Fruit fly (Drosophila melanogaster) whole organism, embryonic: ENCODE measurements around the gene Cyp1.

Source experiments
- Abd-B ChIP-seq: fragments of 200-800 bp; sonication (Bioruptor generic); optimal IDR thresholded peaks from 2 replicates; lab custom pipeline; 2018; ENCODE audit warnings: missing biosample characterization, mild to moderate bottlenecking, missing genetic modification characterization, moderate library complexity
- Bdp1 ChIP-seq: fragments of 200-800 bp; sonication (Bioruptor generic); optimal IDR thresholded peaks from 3 replicates; lab custom pipeline; 2016; ENCODE audit warnings: missing biosample characterization, missing genetic modification characterization
- CG11504 ChIP-seq: fragments of 200-800 bp; sonication (Bioruptor generic); optimal IDR thresholded peaks from 3 replicates; lab custom pipeline; 2019; ENCODE audit warnings: missing biosample characterization, mild to moderate bottlenecking, missing genetic modification characterization, moderate library complexity
- CG12659 ChIP-seq: fragments of 200-800 bp; sonication (Bioruptor generic); optimal IDR thresholded peaks from 3 replicates; lab custom pipeline; 2017; ENCODE audit warnings: mild to moderate bottlenecking, missing biosample characterization, missing genetic modification reagents, missing genetic modification characterization
- CG13287 ChIP-seq: fragments of 200-800 bp; sonication (Bioruptor generic); IDR thresholded peaks from 2 replicates; pipeline ENCODE4 v1.3.6; 2022; ENCODE audit warnings: missing biosample characterization, missing genetic modification characterization; ENCODE audit not compliant: partially characterized antibody
- CG15696 ChIP-seq: fragments of 200-800 bp; sonication (Bioruptor generic); optimal IDR thresholded peaks from 2 replicates; lab custom pipeline; 2019; ENCODE audit warnings: missing biosample characterization, mild to moderate bottlenecking, missing genetic modification characterization, moderate library complexity
- CG17612 ChIP-seq: fragments of 200-800 bp; sonication (Bioruptor generic); IDR thresholded peaks from 2 replicates; pipeline ENCODE4 v1.3.6; 2022; ENCODE audit warnings: missing biosample characterization, missing genetic modification characterization
- CG2678 ChIP-seq: fragments of 200-800 bp; sonication (Bioruptor generic); optimal IDR thresholded peaks from 3 replicates; lab custom pipeline; 2019; ENCODE audit warnings: missing biosample characterization, mild to moderate bottlenecking, missing genetic modification characterization, moderate library complexity
- CG3847 ChIP-seq: fragments of 200-800 bp; sonication (Bioruptor generic); IDR thresholded peaks from 2 replicates; pipeline ENCODE4 v1.3.6; 2022; ENCODE audit warnings: missing biosample characterization, missing genetic modification characterization
- CG4328 ChIP-seq: fragments of 200-800 bp; sonication (Bioruptor generic); optimal IDR thresholded peaks from 3 replicates; lab custom pipeline; 2017; ENCODE audit warnings: missing biosample characterization, missing genetic modification reagents, missing genetic modification characterization
- CG7928 ChIP-seq: fragments of 200-800 bp; sonication (Bioruptor generic); optimal IDR thresholded peaks from 2 replicates; lab custom pipeline; 2017; ENCODE audit warnings: missing biosample characterization, mild to moderate bottlenecking, missing genetic modification characterization
- CG8290 ChIP-seq, 3 experiments: fragments of 200-800 bp; sonication (Bioruptor generic); optimal IDR thresholded peaks; 2 replicates each; lab custom pipeline; 2016 to 2019; ENCODE audit warnings: missing biosample characterization in 3 of 3, missing genetic modification characterization in 3 of 3, mild to moderate bottlenecking in 2 of 3, moderate library complexity in 1 of 3
- CG8478 ChIP-seq: fragments of >200 bp; optimal IDR thresholded peaks from 2 replicates; lab custom pipeline; 2018
- CG8924 ChIP-seq: fragments of 200-800 bp; optimal IDR thresholded peaks from 3 replicates; lab custom pipeline; 2019; ENCODE audit warnings: missing biosample characterization, mild to moderate bottlenecking, missing genetic modification characterization, moderate library complexity
- CG9609 ChIP-seq: fragments of 200-800 bp; sonication (Bioruptor generic); optimal IDR thresholded peaks from 3 replicates; lab custom pipeline; 2016; ENCODE audit warnings: missing biosample characterization, missing genetic modification characterization
- CG9797 ChIP-seq: fragments of 200-800 bp; sonication (Bioruptor generic); optimal IDR thresholded peaks from 3 replicates; lab custom pipeline; 2018; ENCODE audit warnings: missing biosample characterization, mild to moderate bottlenecking, missing genetic modification characterization
- D19B ChIP-seq: fragments of 200-800 bp; sonication (Bioruptor generic); optimal IDR thresholded peaks from 2 replicates; lab custom pipeline; 2017; ENCODE audit warnings: missing biosample characterization, mild to moderate bottlenecking, missing genetic modification characterization
- Dek ChIP-seq: fragments of 200-800 bp; sonication (Bioruptor generic); optimal IDR thresholded peaks from 3 replicates; lab custom pipeline; 2019; ENCODE audit warnings: missing biosample characterization, mild to moderate bottlenecking, missing genetic modification characterization, moderate library complexity
- Doc2 ChIP-seq: fragments of 200-800 bp; sonication (Bioruptor generic); IDR thresholded peaks from 2 replicates; pipeline ENCODE4 v1.3.6; 2022; ENCODE audit warnings: missing biosample characterization, missing genetic modification characterization
- Dref ChIP-seq: fragments of 200-800 bp; sonication (Bioruptor generic); IDR thresholded peaks from 2 replicates; pipeline ENCODE4 v1.3.6; 2022; ENCODE audit warnings: missing biosample characterization, missing genetic modification characterization
- ERR ChIP-seq: fragments of 200-800 bp; sonication (Bioruptor generic); optimal IDR thresholded peaks from 2 replicates; lab custom pipeline; 2016; ENCODE audit warnings: missing biosample characterization, missing genetic modification characterization
- HLH54F ChIP-seq: fragments of 200-800 bp; sonication (Bioruptor generic); optimal IDR thresholded peaks from 3 replicates; lab custom pipeline; 2016; ENCODE audit warnings: missing biosample characterization, missing genetic modification characterization
- Jarid2 ChIP-seq: fragments of 200-800 bp; sonication (Bioruptor generic); optimal IDR thresholded peaks from 3 replicates; lab custom pipeline; 2017; ENCODE audit warnings: mild to moderate bottlenecking, missing biosample characterization, missing genetic modification reagents, missing genetic modification characterization
- NC2α ChIP-seq: fragments of 200-800 bp; sonication (Bioruptor generic); optimal IDR thresholded peaks from 2 replicates; lab custom pipeline; 2016; ENCODE audit warnings: missing biosample characterization, missing genetic modification characterization
- PHDP ChIP-seq: fragments of 200-800 bp; sonication (Bioruptor generic); optimal IDR thresholded peaks from 3 replicates; lab custom pipeline; 2018; ENCODE audit warnings: missing biosample characterization, mild to moderate bottlenecking, missing genetic modification characterization, moderate library complexity
- Ptx1 ChIP-seq: fragments of 200-800 bp; sonication (Bioruptor generic); IDR thresholded peaks from 2 replicates; pipeline ENCODE4 v1.3.6; 2022; ENCODE audit warnings: missing biosample characterization, missing genetic modification characterization
- Ravus ChIP-seq: fragments of 200-800 bp; sonication (Bioruptor generic); IDR thresholded peaks from 2 replicates; pipeline ENCODE4 v1.3.6; 2022; ENCODE audit warnings: missing biosample characterization, missing genetic modification characterization
- Six4 ChIP-seq: fragments of 200-800 bp; sonication (Bioruptor generic); optimal IDR thresholded peaks from 2 replicates; lab custom pipeline; 2016; ENCODE audit warnings: missing biosample characterization, missing genetic modification characterization
- Xbp1 ChIP-seq: fragments of 200-800 bp; sonication (Bioruptor generic); optimal IDR thresholded peaks from 3 replicates; lab custom pipeline; 2016; ENCODE audit warnings: missing biosample characterization, mild to moderate bottlenecking, missing genetic modification characterization
- ac ChIP-seq: fragments of 200-800 bp; sonication (Bioruptor generic); optimal IDR thresholded peaks from 3 replicates; lab custom pipeline; 2017; ENCODE audit warnings: missing biosample characterization, mild to moderate bottlenecking, missing genetic modification characterization
- ato ChIP-seq: fragments of 200-800 bp; sonication (Bioruptor generic); IDR thresholded peaks from 2 replicates; pipeline ENCODE4 v1.3.6; 2022; ENCODE audit warnings: missing biosample characterization, missing genetic modification characterization; ENCODE audit not compliant: partially characterized antibody
- croc ChIP-seq: fragments of 200-800 bp; sonication (Bioruptor generic); conservative IDR thresholded peaks from 3 replicates; pipeline ENCODE4 v1.3.6; 2022; ENCODE audit warnings: missing biosample characterization, missing genetic modification characterization
- dm ChIP-seq: fragments of 200-800 bp; sonication (Bioruptor generic); optimal IDR thresholded peaks from 3 replicates; lab custom pipeline; 2016; ENCODE audit warnings: missing biosample characterization, missing genetic modification characterization
- dpn ChIP-seq, 2 experiments: fragments of 200-800 bp; sonication (Bioruptor generic); optimal IDR thresholded peaks; 3 replicates each; lab custom pipeline; 2016; ENCODE audit warnings: missing biosample characterization in 2 of 2, missing genetic modification characterization in 2 of 2
- emc ChIP-seq: fragments of 200-800 bp; sonication (Bioruptor generic); optimal IDR thresholded peaks from 2 replicates; lab custom pipeline; 2016; ENCODE audit warnings: missing biosample characterization, missing genetic modification characterization
- ftz-f1 ChIP-seq: fragments of 200-800 bp; sonication (Bioruptor generic); optimal IDR thresholded peaks from 2 replicates; lab custom pipeline; 2016; ENCODE audit warnings: missing biosample characterization, missing genetic modification characterization
- gcm ChIP-seq: fragments of 200-800 bp; sonication (Bioruptor generic); optimal IDR thresholded peaks from 2 replicates; lab custom pipeline; 2019; ENCODE audit warnings: missing biosample characterization, mild to moderate bottlenecking, missing genetic modification characterization, moderate library complexity
- gsb-n ChIP-seq: fragments of 200-800 bp; sonication (Bioruptor generic); optimal IDR thresholded peaks from 3 replicates; lab custom pipeline; 2018; ENCODE audit warnings: missing biosample characterization, mild to moderate bottlenecking, missing genetic modification characterization
- hb ChIP-seq: fragments of 200-800 bp; sonication (Bioruptor generic); IDR thresholded peaks from 3 replicates; pipeline ENCODE4 v1.3.6; 2022; ENCODE audit warnings: missing biosample characterization, missing genetic modification characterization; ENCODE audit not compliant: partially characterized antibody
- lilli ChIP-seq: fragments of 200-800 bp; sonication (Bioruptor generic); optimal IDR thresholded peaks from 3 replicates; lab custom pipeline; 2016; ENCODE audit warnings: missing biosample characterization, missing genetic modification characterization
- mirr ChIP-seq: fragments of 200-800 bp; sonication (Bioruptor generic); optimal IDR thresholded peaks from 3 replicates; lab custom pipeline; 2018; ENCODE audit warnings: missing biosample characterization, mild to moderate bottlenecking, missing genetic modification characterization
- nom ChIP-seq: fragments of 200-800 bp; sonication (Bioruptor generic); optimal IDR thresholded peaks from 2 replicates; lab custom pipeline; 2017; ENCODE audit warnings: missing biosample characterization, missing genetic modification characterization, mild to moderate bottlenecking, moderate library complexity, missing genetic modification reagents
- oc ChIP-seq: fragments of 200-800 bp; sonication (Bioruptor generic); optimal IDR thresholded peaks from 2 replicates; lab custom pipeline; 2018; ENCODE audit warnings: missing biosample characterization, mild to moderate bottlenecking, missing genetic modification characterization, moderate library complexity
- onecut ChIP-seq: fragments of 200-800 bp; sonication (Bioruptor generic); IDR thresholded peaks from 2 replicates; pipeline ENCODE4 v1.3.6; 2022; ENCODE audit warnings: missing biosample characterization, missing genetic modification characterization
- run ChIP-seq: fragments of 200-800 bp; sonication (Bioruptor generic); optimal IDR thresholded peaks from 3 replicates; lab custom pipeline; 2018; ENCODE audit warnings: missing biosample characterization, mild to moderate bottlenecking, missing genetic modification characterization
- sqz ChIP-seq: fragments of 200-800 bp; sonication (Bioruptor generic); optimal IDR thresholded peaks from 3 replicates; lab custom pipeline; 2018; ENCODE audit warnings: missing biosample characterization, mild to moderate bottlenecking, missing genetic modification characterization
- tna ChIP-seq: fragments of 200-800 bp; sonication (Bioruptor generic); IDR thresholded peaks from 2 replicates; pipeline ENCODE4 v1.3.6; 2022; ENCODE audit warnings: missing biosample characterization, missing genetic modification characterization; ENCODE audit not compliant: partially characterized antibody
- usp ChIP-seq: fragments of >200 bp; optimal IDR thresholded peaks from 2 replicates; lab custom pipeline; 2017; ENCODE audit warnings: missing biosample characterization, missing genetic modification characterization
- yki ChIP-seq: fragments of >200 bp; optimal IDR thresholded peaks from 3 replicates; lab custom pipeline; 2018
- z ChIP-seq: fragments of 200-800 bp; sonication (Bioruptor generic); IDR thresholded peaks from 3 replicates; pipeline ENCODE4 v1.3.6; 2022; ENCODE audit warnings: missing biosample characterization, missing genetic modification characterization

Gene Cyp1

DNA sequence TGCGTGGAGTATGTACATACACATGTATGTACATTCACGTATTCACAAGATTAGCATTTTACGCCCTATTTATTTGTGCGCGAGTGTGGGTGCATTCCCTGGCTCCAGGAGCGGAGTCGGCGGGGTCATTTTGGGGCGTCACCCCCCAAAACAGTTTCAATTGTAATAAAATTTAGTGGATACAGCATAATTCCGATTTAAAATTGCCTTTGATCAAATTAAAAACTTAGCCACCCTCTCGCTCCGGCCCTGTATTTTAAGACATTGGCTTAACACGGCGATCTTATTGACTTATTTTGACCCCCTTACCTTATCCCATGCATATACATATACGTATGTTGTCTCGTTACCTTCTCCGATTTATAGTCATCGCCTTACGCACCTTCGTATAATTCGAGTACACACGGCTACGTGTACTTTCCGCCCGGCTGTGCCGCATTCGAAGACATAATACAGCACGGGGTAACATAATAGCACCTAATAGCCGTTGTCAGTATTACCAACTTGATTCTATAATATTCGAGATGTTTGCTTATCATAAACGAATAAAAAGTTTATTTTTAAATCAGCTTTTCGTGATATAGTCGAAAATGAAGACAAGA is 40.7 kb downstream of the Cyp1 start (continued):
- peak; percentile 43 for TF ChIP-seq Jarid2 (GFP tag; lab: Kevin White, UChicago)
- TF ChIP-seq emc: peak; percentile 31
- TF ChIP-seq Dek (tag; lab: Kevin White, UChicago): peak; percentile 58
- peak; percentile 83 for TF ChIP-seq croc (GFP tag; lab: Robert Waterston, UW)
- TF ChIP-seq sqz: no peak
- TF ChIP-seq onecut (GFP tag; lab: Robert Waterston, UW): peak; percentile 85
- peak; percentile 52 for TF ChIP-seq run (tag; lab: Kevin White, UChicago)
- TF ChIP-seq Xbp1 (GFP tag; lab: Kevin White, UChicago): peak; percentile 83
- no peak for TF ChIP-seq Dref (GFP tag; lab: Robert Waterston, UW)
- TF ChIP-seq CG8290 (GFP tag; optimal IDR thresholded peaks at IDR 0.05; lab: Kevin White, UChicago): peak; percentile 61
- peak; percentile 10 to 90 for TF ChIP-seq CG8290 (tag; optimal IDR thresholded peaks at IDR 0.05; lab: Kevin White, UChicago)
- TF ChIP-seq Abd-B: peak; percentile 81
- TF ChIP-seq dm (GFP tag; lab: Kevin White, UChicago): peak; percentile 43
- TF ChIP-seq gsb-n (tag; lab: Kevin White, UChicago): peak; percentile 37
- TF ChIP-seq tna (GFP tag; lab: Robert Waterston, UW): no peak
- no peak for TF ChIP-seq yki (lab: Kevin White, UChicago)
- no peak; the same call in 1 of the 2 replicates for TF ChIP-seq Doc2
- peak; percentile 66 for TF ChIP-seq Ravus
- TF ChIP-seq PHDP (tag; lab: Kevin White, UChicago): peak; percentile 41
- peak; percentile 69 for TF ChIP-seq HLH54F (GFP tag; lab: Kevin White, UChicago)
- TF ChIP-seq ato: no peak
- no peak for TF ChIP-seq hb (GFP tag; lab: Robert Waterston, UW)
- TF ChIP-seq CG13287 (GFP tag; lab: Robert Waterston, UW): no peak
- peak; percentile 60 for TF ChIP-seq NC2α (GFP tag; lab: Kevin White, UChicago)
- TF ChIP-seq mirr (GFP tag; lab: Kevin White, UChicago): peak; percentile 8
- TF ChIP-seq CG9797 (GFP tag; lab: Kevin White, UChicago): no peak
- peak; percentile 61 for TF ChIP-seq oc (tag; lab: Kevin White, UChicago)
- TF ChIP-seq CG12659 (GFP tag; lab: Kevin White, UChicago): peak; percentile 55
- TF ChIP-seq usp (GFP tag; lab: Kevin White, UChicago): no peak
- peak; percentile 85 for TF ChIP-seq CG17612 (GFP tag; lab: Robert Waterston, UW)
- peak; percentile 31 for TF ChIP-seq Bdp1 (GFP tag; lab: Kevin White, UChicago)
- peak; percentile 61 for TF ChIP-seq D19B
- TF ChIP-seq z (GFP tag; lab: Robert Waterston, UW): no peak
- no peak for TF ChIP-seq CG8478
- TF ChIP-seq CG15696 (tag; lab: Kevin White, UChicago): peak; percentile 59
- peak; percentile 58 for TF ChIP-seq Six4 (GFP tag; lab: Kevin White, UChicago)
- TF ChIP-seq dpn (GFP tag; optimal IDR thresholded peaks at IDR 0.05; lab: Kevin White, UChicago): peak; percentile 82 to 94
- TF ChIP-seq CG9609 (GFP tag; lab: Kevin White, UChicago): peak; percentile 81
- peak; percentile 42 for TF ChIP-seq gcm (GFP tag; lab: Kevin White, UChicago)
- no peak for TF ChIP-seq CG7928
- peak; percentile 95 for TF ChIP-seq Ptx1 (GFP tag; lab: Robert Waterston, UW)
- peak; percentile 86 for TF ChIP-seq ERR (GFP tag; lab: Kevin White, UChicago)
- TF ChIP-seq lilli: peak; percentile 90
- peak; percentile 80 for TF ChIP-seq CG3847 (GFP tag; lab: Robert Waterston, UW)
- TF ChIP-seq CG8924 (tag; lab: Kevin White, UChicago): peak; percentile 54
- TF ChIP-seq ac (GFP tag; lab: Kevin White, UChicago): no peak
- peak; percentile 40 for TF ChIP-seq CG4328 (GFP tag; lab: Kevin White, UChicago)
- peak; percentile 88 for TF ChIP-seq CG2678 (tag; lab: Kevin White, UChicago)
- TF ChIP-seq ftz-f1: peak; percentile 4
- TF ChIP-seq CG11504: peak; percentile 89
- peak; percentile 75 for TF ChIP-seq nom (GFP tag; lab: Kevin White, UChicago)
